Worm (Caenorhabditis elegans): ENCODE data around the gene C25F6.8.

- TF ChIP-seq dao-5 (tag; optimal IDR thresholded peaks at IDR 0.05): no peak
- TF ChIP-seq him-1 (tag; optimal IDR thresholded peaks at IDR 0.05): no peak
Observed at ce11 chrX:5485931-5486537, 38.0 kb downstream of the C25F6.8 start, which contains the start of gene C25F6.1.

Data from whole organism, L4/young adult.